Worm (Caenorhabditis elegans) whole organism, late embryonic: ENCODE measurements around the gene C27H5.6.
A peak's percentile ranks its signal among the peaks of the same experiment; 100 is the strongest.

Experiments used
- C38D4.7 ChIP-seq: fragments of 200-800 bp; sonication (Bioruptor generic); optimal IDR thresholded peaks from 2 replicates; lab custom pipeline; 2018; ENCODE audit warnings: mild to moderate bottlenecking, missing genetic modification characterization, moderate library complexity, missing compliant biosample characterization
- F13H6.1 ChIP-seq: sonication (generic microtip); optimal IDR thresholded peaks from 2 replicates; lab custom pipeline; 2016; ENCODE audit warnings: missing genetic modification characterization, missing compliant biosample characterization
- Y22D7AL.16 ChIP-seq: sonication (generic microtip); optimal IDR thresholded peaks from 2 replicates; lab custom pipeline; 2016; ENCODE audit warnings: missing genetic modification characterization, missing compliant biosample characterization
- ahr-1 ChIP-seq: sonication (generic microtip); optimal IDR thresholded peaks from 2 replicates; lab custom pipeline; 2016; ENCODE audit warnings: missing genetic modification characterization, missing compliant biosample characterization
- ceh-14 ChIP-seq: sonication (generic microtip); optimal IDR thresholded peaks from 2 replicates; lab custom pipeline; 2016; ENCODE audit warnings: missing genotype, missing genetic modification characterization, missing compliant biosample characterization
- ceh-19 ChIP-seq: fragments of 200-800 bp; sonication (Bioruptor generic); optimal IDR thresholded peaks from 2 replicates; lab custom pipeline; 2018; ENCODE audit warnings: mild to moderate bottlenecking, missing genetic modification characterization, missing compliant biosample characterization
- ceh-2 ChIP-seq: sonication (generic microtip); optimal IDR thresholded peaks from 2 replicates; lab custom pipeline; 2016; ENCODE audit warnings: missing genotype, missing genetic modification characterization, missing compliant biosample characterization
- ceh-31 ChIP-seq: sonication (generic microtip); optimal IDR thresholded peaks from 2 replicates; lab custom pipeline; 2016; ENCODE audit warnings: missing genetic modification characterization, missing compliant biosample characterization
- ceh-48 ChIP-seq: sonication (generic microtip); optimal IDR thresholded peaks from 2 replicates; lab custom pipeline; 2016; ENCODE audit warnings: missing genetic modification characterization, inconsistent platforms, missing compliant biosample characterization
- ceh-6 ChIP-seq: fragments of 200-800 bp; sonication (Bioruptor generic); optimal IDR thresholded peaks from 2 replicates; lab custom pipeline; 2018; ENCODE audit warnings: mild to moderate bottlenecking, missing genetic modification characterization, missing compliant biosample characterization
- ceh-9 ChIP-seq: sonication (generic microtip); optimal IDR thresholded peaks from 2 replicates; lab custom pipeline; 2016; ENCODE audit warnings: mild to moderate bottlenecking, missing genetic modification characterization, inconsistent platforms, missing compliant biosample characterization
- che-1 ChIP-seq: sonication (generic microtip); optimal IDR thresholded peaks from 2 replicates; lab custom pipeline; 2016; ENCODE audit warnings: mild to moderate bottlenecking, missing genetic modification characterization, missing compliant biosample characterization
- elt-2 ChIP-seq: sonication (generic microtip); optimal IDR thresholded peaks from 2 replicates; lab custom pipeline; 2016; ENCODE audit warnings: missing genetic modification reagents, missing genetic modification characterization, missing compliant biosample characterization
- elt-4 ChIP-seq: sonication (generic microtip); optimal IDR thresholded peaks from 2 replicates; lab custom pipeline; 2016; ENCODE audit warnings: missing genetic modification characterization, missing compliant biosample characterization
- eyg-1 ChIP-seq: sonication (generic microtip); optimal IDR thresholded peaks from 2 replicates; lab custom pipeline; 2016; ENCODE audit warnings: missing genotype, missing genetic modification characterization, missing compliant biosample characterization
- fax-1 ChIP-seq: sonication (generic microtip); optimal IDR thresholded peaks from 2 replicates; lab custom pipeline; 2016; ENCODE audit warnings: missing genotype, missing genetic modification characterization, missing compliant biosample characterization
- hlh-13 ChIP-seq: fragments of 200-800 bp; sonication (Bioruptor generic); optimal IDR thresholded peaks from 2 replicates; lab custom pipeline; 2018; ENCODE audit warnings: mild to moderate bottlenecking, missing genetic modification characterization, missing compliant biosample characterization
- hlh-6 ChIP-seq: sonication (generic microtip); optimal IDR thresholded peaks from 2 replicates; lab custom pipeline; 2016; ENCODE audit warnings: missing genotype, missing genetic modification characterization, missing compliant biosample characterization
- lin-11 ChIP-seq: fragments of 200-800 bp; sonication (Bioruptor generic); optimal IDR thresholded peaks from 2 replicates; lab custom pipeline; 2018; ENCODE audit warnings: mild to moderate bottlenecking, missing genetic modification characterization, missing compliant biosample characterization
- madf-2 ChIP-seq: sonication (generic microtip); optimal IDR thresholded peaks from 2 replicates; lab custom pipeline; 2017; ENCODE audit warnings: missing genetic modification characterization, missing compliant biosample characterization
- nhr-11 ChIP-seq: fragments of 150-350 bp; optimal IDR thresholded peaks from 2 replicates; lab custom pipeline; 2014; ENCODE audit warnings: missing biosample characterization, missing genetic modification characterization
- odd-2 ChIP-seq: sonication (generic microtip); optimal IDR thresholded peaks from 2 replicates; lab custom pipeline; 2017; ENCODE audit warnings: antibody characterized with exemption, mild to moderate bottlenecking, missing genetic modification characterization, missing compliant biosample characterization
- pax-1 ChIP-seq: fragments of 150-350 bp; optimal IDR thresholded peaks from 2 replicates; lab custom pipeline; 2014; ENCODE audit warnings: missing biosample characterization, missing genetic modification characterization
- pha-2 ChIP-seq: sonication (generic microtip); optimal IDR thresholded peaks from 2 replicates; lab custom pipeline; 2017; ENCODE audit warnings: mild to moderate bottlenecking, missing genetic modification characterization, missing compliant biosample characterization
- pha-4 ChIP-seq: fragments of 150-350 bp; optimal IDR thresholded peaks from 2 replicates; lab custom pipeline; 2018; ENCODE audit warnings: missing biosample characterization, missing genetic modification reagents, missing genetic modification characterization
- pqm-1 ChIP-seq: sonication (generic microtip); optimal IDR thresholded peaks from 2 replicates; lab custom pipeline; 2016; ENCODE audit warnings: missing genetic modification characterization, missing compliant biosample characterization
- ref-2 ChIP-seq: sonication (generic microtip); optimal IDR thresholded peaks from 2 replicates; lab custom pipeline; 2016; ENCODE audit warnings: missing genetic modification characterization, missing compliant biosample characterization
- sdc-2 ChIP-seq: sonication (generic microtip); optimal IDR thresholded peaks from 2 replicates; lab custom pipeline; 2016; ENCODE audit warnings: missing genotype, missing genetic modification characterization, missing compliant biosample characterization
- sox-2 ChIP-seq: fragments of 200-800 bp; sonication (Bioruptor generic); IDR thresholded peaks from 2 replicates; pipeline ENCODE4 v1.3.6; 2022; ENCODE audit warnings: missing genetic modification reagents, missing genetic modification characterization, missing compliant biosample characterization
- tbx-2 ChIP-seq: sonication (generic microtip); optimal IDR thresholded peaks from 2 replicates; lab custom pipeline; 2016; ENCODE audit warnings: missing genetic modification characterization, missing compliant biosample characterization
- ttx-3 ChIP-seq: sonication (generic microtip); optimal IDR thresholded peaks from 2 replicates; lab custom pipeline; 2016; ENCODE audit warnings: missing genetic modification reagents, missing genetic modification characterization, missing compliant biosample characterization
- unc-42 ChIP-seq: sonication (generic microtip); optimal IDR thresholded peaks from 2 replicates; lab custom pipeline; 2016; ENCODE audit warnings: missing genotype, missing genetic modification characterization, missing compliant biosample characterization
- unc-55 ChIP-seq: sonication (generic microtip); optimal IDR thresholded peaks from 2 replicates; lab custom pipeline; 2017; ENCODE audit warnings: missing biosample characterization, missing genetic modification reagents, missing genetic modification characterization
- unc-86 ChIP-seq: sonication (generic microtip); optimal IDR thresholded peaks from 2 replicates; lab custom pipeline; 2016; ENCODE audit warnings: missing genetic modification characterization, missing compliant biosample characterization

C27H5.6 gene

ce11 chrII:7197434-7197833 is 10.4 kb upstream of the C27H5.6 start:
- TF ChIP-seq nhr-11 (tag; lab: Kevin White, UChicago): no peak
- TF ChIP-seq F13H6.1 (tag; lab: Kevin White, UChicago): no peak
- no peak for TF ChIP-seq tbx-2 (tag; lab: Kevin White, UChicago)
- TF ChIP-seq ahr-1: no peak
- TF ChIP-seq ceh-6 (GFP tag; lab: Kevin White, UChicago): no peak
- TF ChIP-seq unc-55: no peak

ce11 chrII:7196040-7196439 is 9.0 kb upstream of the C27H5.6 start, which contains the start of gene maoc-1:
TSS of gene maoc-1 (plus strand) at chrII:7196276.
- TF ChIP-seq elt-2 (tag; lab: Kevin White, UChicago) (peak; percentile 16), fax-1 (tag; lab: Kevin White, UChicago) (no peak)

DNA sequence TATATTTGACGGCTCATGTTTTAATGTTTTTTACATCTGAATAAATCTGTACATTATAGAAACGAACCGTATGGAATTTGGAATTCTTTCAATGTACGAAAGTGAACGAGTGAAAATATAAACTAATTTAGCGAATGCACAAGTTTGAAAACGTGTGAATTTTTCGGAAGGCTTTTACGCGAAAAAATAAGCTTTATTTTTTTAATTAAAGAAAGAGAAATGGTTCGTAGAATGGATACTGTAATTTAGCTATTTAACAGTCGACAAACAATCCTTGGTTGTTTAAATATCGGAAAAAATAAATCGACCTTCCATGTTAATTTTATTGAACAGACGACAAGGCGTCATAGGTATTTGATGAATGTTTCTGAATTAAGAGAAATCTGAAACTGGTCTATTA is 8.5 kb upstream of the C27H5.6 start, which contains the start of gene acdh-12:
TSS of gene acdh-12 (minus strand) at position 101 of the 400 bp plus-strand sequence.
- no peak for TF ChIP-seq C38D4.7 (GFP tag; lab: Kevin White, UChicago)
- no peak for TF ChIP-seq pax-1
- no peak for TF ChIP-seq pqm-1 (tag; lab: Kevin White, UChicago)
- TF ChIP-seq ceh-31: no peak
- no peak for TF ChIP-seq ceh-6 (GFP tag; lab: Kevin White, UChicago)
- no peak for TF ChIP-seq hlh-6 (tag; lab: Kevin White, UChicago)
- no peak for TF ChIP-seq ceh-14 (tag; lab: Kevin White, UChicago)
- no peak for TF ChIP-seq ttx-3 (tag; lab: Kevin White, UChicago)
- TF ChIP-seq madf-2 (tag; lab: Kevin White, UChicago): no peak
- TF ChIP-seq ceh-19: no peak
- TF ChIP-seq unc-86 (tag; lab: Kevin White, UChicago): no peak
- TF ChIP-seq eyg-1: no peak
- no peak for TF ChIP-seq lin-11 (tag; lab: Kevin White, UChicago)
- no peak for TF ChIP-seq hlh-13 (GFP tag; lab: Kevin White, UChicago)
- no peak for TF ChIP-seq unc-42
- TF ChIP-seq ref-2 (tag; lab: Kevin White, UChicago): no peak
- TF ChIP-seq, all 69 proteins: peak for 0

DNA sequence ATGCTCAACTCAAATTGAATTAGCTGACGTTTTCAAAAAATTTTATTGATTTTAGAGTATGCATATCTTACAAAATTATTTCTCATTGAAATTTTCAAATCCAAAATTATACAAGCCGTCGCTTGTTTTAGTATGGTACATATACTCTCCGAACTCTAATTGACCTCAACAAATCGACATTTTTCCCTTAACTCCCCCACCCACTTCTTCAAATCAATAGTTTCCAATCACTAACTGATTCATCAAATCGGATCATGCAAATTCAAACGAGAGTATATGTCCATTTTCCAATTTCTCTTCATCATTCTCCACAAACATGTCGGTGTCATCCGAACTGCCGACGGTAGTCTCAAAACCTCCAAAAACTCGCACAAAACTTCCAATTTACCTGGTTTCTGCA is 2.1 kb upstream of the C27H5.6 start, which contains the start of gene E04F6.4:
TSS of gene E04F6.4 (plus strand) at position 301 of the 400 bp plus-strand sequence.
- TF ChIP-seq fax-1 (tag; lab: Kevin White, UChicago) (no peak), lin-11 (tag; lab: Kevin White, UChicago) (no peak), sdc-2 (no peak), sox-2 (no peak), odd-2 (tag; lab: Kevin White, UChicago) (no peak), ceh-9 (no peak), ceh-48 (no peak), ceh-19 (no peak), unc-55 (no peak), che-1 (tag; lab: Kevin White, UChicago) (no peak), nhr-11 (tag; lab: Kevin White, UChicago) (no peak)

DNA sequence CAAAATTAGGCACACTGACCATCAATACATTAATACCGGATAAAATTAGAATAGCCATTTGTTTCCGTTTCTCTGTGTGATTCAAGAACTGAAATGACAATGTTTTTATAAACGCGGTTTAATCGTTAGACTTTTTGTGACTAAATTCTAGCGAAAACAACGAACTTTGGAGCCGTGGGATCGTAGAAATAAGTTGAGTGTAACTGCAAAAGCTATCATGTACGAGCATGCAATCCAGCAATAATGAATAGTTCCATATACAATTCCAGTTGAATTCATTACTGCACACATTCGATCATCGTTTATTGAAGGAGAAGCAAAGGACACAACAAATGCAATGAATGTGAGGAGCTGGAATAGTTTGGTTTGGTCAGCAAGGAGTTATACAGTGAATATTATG is 893 bp downstream of the C27H5.6 start:
- no peak for TF ChIP-seq ahr-1
- no peak for TF ChIP-seq hlh-6 (tag; lab: Kevin White, UChicago)
- no peak for TF ChIP-seq ceh-31
- TF ChIP-seq pha-2: no peak
- TF ChIP-seq tbx-2 (tag; lab: Kevin White, UChicago): no peak
- TF ChIP-seq elt-4 (tag; lab: Kevin White, UChicago): no peak
- TF ChIP-seq unc-86 (tag; lab: Kevin White, UChicago): no peak
- TF ChIP-seq ceh-2 (tag; lab: Kevin White, UChicago): no peak
- TF ChIP-seq fax-1 (tag; lab: Kevin White, UChicago): no peak
- TF ChIP-seq pha-4 (tag; lab: Kevin White, UChicago): no peak
- no peak for TF ChIP-seq Y22D7AL.16 (tag; lab: Kevin White, UChicago)
